Worm (Caenorhabditis elegans) whole organism, L3 larva: ENCODE data around the gene F01D5.5.

Experiments used
- R02D3.7 ChIP-seq: fragments of 150-350 bp; optimal IDR thresholded peaks from 2 replicates; lab custom pipeline; 2014; ENCODE audit warnings: missing biosample characterization, missing genetic modification characterization
- ZK546.5 ChIP-seq: sonication (generic microtip); optimal IDR thresholded peaks from 2 replicates; lab custom pipeline; 2017; ENCODE audit warnings: missing biosample characterization, missing genetic modification characterization
- aly-2 ChIP-seq: fragments of 150-350 bp; optimal IDR thresholded peaks from 2 replicates; lab custom pipeline; 2014; ENCODE audit warnings: missing biosample characterization, missing genetic modification characterization
- ama-1 ChIP-seq: fragments of 150-350 bp; optimal IDR thresholded peaks from 2 replicates; lab custom pipeline; 2018
- ceh-16 ChIP-seq: sonication (generic microtip); optimal IDR thresholded peaks from 2 replicates; lab custom pipeline; 2017; ENCODE audit warnings: missing biosample characterization, missing genetic modification characterization
- ceh-28 ChIP-seq: fragments of 150-350 bp; optimal IDR thresholded peaks from 2 replicates; lab custom pipeline; 2014; ENCODE audit warnings: missing biosample characterization, missing genetic modification reagents, missing genetic modification characterization
- ceh-9 ChIP-seq: sonication (generic microtip); optimal IDR thresholded peaks from 2 replicates; lab custom pipeline; 2018; ENCODE audit warnings: missing biosample characterization, missing genetic modification characterization
- egl-27 ChIP-seq: sonication (generic microtip); optimal IDR thresholded peaks from 4 replicates; lab custom pipeline; 2017; ENCODE audit warnings: missing biosample characterization, missing genetic modification reagents, missing genetic modification characterization
- egl-5 ChIP-seq: fragments of 150-350 bp; optimal IDR thresholded peaks from 2 replicates; lab custom pipeline; 2017; ENCODE audit warnings: missing biosample characterization, missing genetic modification reagents, missing genetic modification characterization, inconsistent platforms
- elt-1 ChIP-seq: fragments of 150-350 bp; optimal IDR thresholded peaks from 2 replicates; lab custom pipeline; 2014; ENCODE audit warnings: missing biosample characterization, missing genetic modification characterization
- elt-2 ChIP-seq: sonication (generic microtip); optimal IDR thresholded peaks from 2 replicates; lab custom pipeline; 2016; ENCODE audit warnings: missing genetic modification reagents, mild to moderate bottlenecking, missing genetic modification characterization, missing compliant biosample characterization
- eor-1 ChIP-seq, 2 experiments: fragments of 150-350 bp; optimal IDR thresholded peaks; 2 replicates each; lab custom pipeline; 2014 to 2018; ENCODE audit warnings: missing biosample characterization in 2 of 2, missing genetic modification characterization in 2 of 2
- fkh-10 ChIP-seq: sonication (generic microtip); optimal IDR thresholded peaks from 2 replicates; lab custom pipeline; 2017; ENCODE audit warnings: missing biosample characterization, missing genetic modification reagents, missing genetic modification characterization
- hmg-11 ChIP-seq: sonication (generic microtip); optimal IDR thresholded peaks from 2 replicates; lab custom pipeline; 2016; ENCODE audit warnings: missing genetic modification characterization, missing compliant biosample characterization
- jun-1 ChIP-seq: fragments of 150-350 bp; optimal IDR thresholded peaks from 2 replicates; lab custom pipeline; 2014; ENCODE audit warnings: missing biosample characterization, missing genetic modification reagents, missing genetic modification characterization
- lin-15B ChIP-seq: fragments of 150-350 bp; optimal IDR thresholded peaks from 2 replicates; lab custom pipeline; 2014; ENCODE audit warnings: missing biosample characterization, missing genetic modification characterization
- lin-39 ChIP-seq: fragments of 150-350 bp; optimal IDR thresholded peaks from 2 replicates; lab custom pipeline; 2018; ENCODE audit warnings: missing biosample characterization, missing genetic modification reagents, missing genetic modification characterization
- lsy-12 ChIP-seq: sonication (generic microtip); optimal IDR thresholded peaks from 2 replicates; lab custom pipeline; 2016; ENCODE audit warnings: mild to moderate bottlenecking, missing genetic modification characterization, missing compliant biosample characterization
- mdl-1 ChIP-seq: fragments of 150-350 bp; optimal IDR thresholded peaks from 2 replicates; lab custom pipeline; 2014; ENCODE audit warnings: missing biosample characterization, missing genetic modification characterization
- nhr-11 ChIP-seq: fragments of 150-350 bp; optimal IDR thresholded peaks from 2 replicates; lab custom pipeline; 2014; ENCODE audit warnings: missing biosample characterization, missing genetic modification characterization
- nhr-23 ChIP-seq: fragments of 150-350 bp; optimal IDR thresholded peaks from 2 replicates; lab custom pipeline; 2014; ENCODE audit warnings: missing biosample characterization, missing genetic modification reagents, missing genetic modification characterization
- nhr-237 ChIP-seq: fragments of 150-350 bp; optimal IDR thresholded peaks from 2 replicates; lab custom pipeline; 2014; ENCODE audit warnings: missing biosample characterization, missing genetic modification characterization
- nhr-28 ChIP-seq: fragments of 150-350 bp; optimal IDR thresholded peaks from 2 replicates; lab custom pipeline; 2014; ENCODE audit warnings: missing biosample characterization, missing genetic modification characterization
- nhr-67 ChIP-seq: fragments of 150-350 bp; optimal IDR thresholded peaks from 2 replicates; lab custom pipeline; 2014; ENCODE audit warnings: missing biosample characterization, missing genetic modification characterization
- nhr-76 ChIP-seq: fragments of 150-350 bp; sonication (generic microtip); optimal IDR thresholded peaks from 5 replicates; lab custom pipeline; 2014; ENCODE audit warnings: missing biosample characterization, missing genetic modification characterization
- nhr-77 ChIP-seq: fragments of 150-350 bp; optimal IDR thresholded peaks from 2 replicates; lab custom pipeline; 2014; ENCODE audit warnings: missing biosample characterization, missing genetic modification characterization
- pha-4 ChIP-seq: fragments of 150-350 bp; optimal IDR thresholded peaks from 2 replicates; lab custom pipeline; 2014; ENCODE audit warnings: missing biosample characterization, missing genetic modification reagents, missing genetic modification characterization
- pqm-1 ChIP-seq: fragments of 150-350 bp; optimal IDR thresholded peaks from 2 replicates; lab custom pipeline; 2017; ENCODE audit warnings: missing biosample characterization, missing genetic modification characterization, inconsistent platforms
- sea-2 ChIP-seq: fragments of 150-350 bp; sonication (generic microtip); optimal IDR thresholded peaks from 4 replicates; lab custom pipeline; 2014; ENCODE audit warnings: missing biosample characterization, missing genetic modification reagents, missing genetic modification characterization
- skn-1 ChIP-seq: fragments of 150-350 bp; optimal IDR thresholded peaks from 2 replicates; lab custom pipeline; 2014; ENCODE audit warnings: missing biosample characterization, missing genetic modification characterization
- unc-39 ChIP-seq: sonication (generic microtip); optimal IDR thresholded peaks from 4 replicates; lab custom pipeline; 2017; ENCODE audit warnings: missing biosample characterization, missing genetic modification characterization
- unc-62 ChIP-seq: fragments of 150-350 bp; sonication (generic microtip); optimal IDR thresholded peaks from 4 replicates; lab custom pipeline; 2014; ENCODE audit warnings: missing biosample characterization, missing genetic modification reagents, missing genetic modification characterization
- zag-1 ChIP-seq: fragments of 150-350 bp; optimal IDR thresholded peaks from 2 replicates; lab custom pipeline; 2014; ENCODE audit warnings: missing biosample characterization, missing genetic modification characterization
- ztf-11 ChIP-seq: fragments of 150-350 bp; optimal IDR thresholded peaks from 2 replicates; lab custom pipeline; 2014; ENCODE audit warnings: missing biosample characterization, missing genetic modification characterization

The F01D5.5 gene

ce11 chrII:13982923-13983322 is 19.2 kb downstream of the F01D5.5 start, which contains the start of the genes Y39G8B.13 and Y39G8B.10:
Gene Y39G8B.13 (minus strand): TSS chrII:13983047.
Gene Y39G8B.10 (minus strand): TSS chrII:13983115.
- TF ChIP-seq elt-2 (tag; lab: Kevin White, UChicago), result peak; percentile 86
- peak; percentile 78 for TF ChIP-seq pqm-1 (tag; lab: Kevin White, UChicago)
- TF ChIP-seq eor-1 (tag; optimal IDR thresholded peaks at IDR 0.05; lab: Kevin White, UChicago), result no peak

- TF ChIP-seq R02D3.7 (tag; lab: Kevin White, UChicago), result no peak
- TF ChIP-seq nhr-28 (tag; lab: Kevin White, UChicago), result no peak
- TF ChIP-seq, all 47 proteins: peak for 0
Measured at ce11 chrII:13982247-13982646, 19.9 kb downstream of the F01D5.5 start.

ce11 chrII:13981819-13982218 is 20.3 kb downstream of the F01D5.5 start:
- TF ChIP-seq pqm-1 (tag; lab: Kevin White, UChicago) (peak; percentile 53), elt-2 (tag; lab: Kevin White, UChicago) (peak; percentile 34), skn-1 (tag; lab: Kevin White, UChicago) (peak; percentile 30), ama-1 (no peak), nhr-23 (no peak), nhr-76 (no peak), unc-39 (tag; lab: Kevin White, UChicago) (no peak), lin-15B (tag; lab: Kevin White, UChicago) (no peak)

ce11 chrII:13981097-13981496 is 21.0 kb downstream of the F01D5.5 start, which contains the start of gene Y39G8B.9:
Gene Y39G8B.9 (plus strand): TSS chrII:13981365.
- no peak for TF ChIP-seq mdl-1 (tag; lab: Kevin White, UChicago)
- no peak for TF ChIP-seq ceh-9 (tag; lab: Kevin White, UChicago)
- no peak for TF ChIP-seq lin-15B (tag; lab: Kevin White, UChicago)
- TF ChIP-seq nhr-67 (tag; lab: Kevin White, UChicago), result no peak
- TF ChIP-seq hmg-11 (tag; lab: Kevin White, UChicago), result no peak
- no peak for TF ChIP-seq aly-2 (tag; lab: Kevin White, UChicago)
- no peak for TF ChIP-seq jun-1 (tag; lab: Kevin White, UChicago)
- no peak for TF ChIP-seq egl-5
- TF ChIP-seq fkh-10, result no peak
- no peak for TF ChIP-seq ZK546.5 (tag; lab: Kevin White, UChicago)
- TF ChIP-seq lin-39 (tag; lab: Kevin White, UChicago), result no peak
- no peak for TF ChIP-seq egl-27 (tag; lab: Kevin White, UChicago)
- no peak for TF ChIP-seq ztf-11 (tag; lab: Kevin White, UChicago)
- TF ChIP-seq elt-1 (tag; lab: Kevin White, UChicago), result no peak
- TF ChIP-seq pha-4 (tag; lab: Kevin White, UChicago), result peak; percentile 0
- no peak for TF ChIP-seq nhr-237 (tag; lab: Kevin White, UChicago)
- peak; percentile 5 for TF ChIP-seq pqm-1 (tag; lab: Kevin White, UChicago)
- no peak for TF ChIP-seq zag-1 (tag; lab: Kevin White, UChicago)
- no peak for TF ChIP-seq ceh-16
- TF ChIP-seq elt-2 (tag; lab: Kevin White, UChicago), result peak; percentile 61
- no peak for TF ChIP-seq skn-1 (tag; lab: Kevin White, UChicago)

ce11 chrII:13979833-13980513 is 22.1 kb downstream of the F01D5.5 start, which contains the start of gene sre-48:
Gene sre-48 (minus strand): TSS chrII:13979883.
- no peak for TF ChIP-seq elt-1 (tag; lab: Kevin White, UChicago)
- no peak for TF ChIP-seq aly-2 (tag; lab: Kevin White, UChicago)
- TF ChIP-seq elt-2 (tag; lab: Kevin White, UChicago), result peak; percentile 92
- TF ChIP-seq sea-2 (GFP tag; lab: Kevin White, UChicago), result no peak
- peak; percentile 73 for TF ChIP-seq pqm-1 (tag; lab: Kevin White, UChicago)
- TF ChIP-seq nhr-77 (tag; lab: Kevin White, UChicago), result no peak
- TF ChIP-seq ama-1, result no peak
- no peak for TF ChIP-seq unc-62 (GFP tag; lab: Kevin White, UChicago)
- TF ChIP-seq nhr-11 (tag; lab: Kevin White, UChicago), result no peak
- peak; percentile 85 for TF ChIP-seq jun-1 (tag; lab: Kevin White, UChicago)
- peak; percentile 47 for TF ChIP-seq pha-4 (tag; lab: Kevin White, UChicago)
- TF ChIP-seq ztf-11 (tag; lab: Kevin White, UChicago), result no peak
- TF ChIP-seq R02D3.7 (tag; lab: Kevin White, UChicago), result no peak
- TF ChIP-seq ceh-9 (tag; lab: Kevin White, UChicago), result no peak
- TF ChIP-seq nhr-67 (tag; lab: Kevin White, UChicago), result no peak
- no peak for TF ChIP-seq hmg-11 (tag; lab: Kevin White, UChicago)
- TF ChIP-seq zag-1 (tag; lab: Kevin White, UChicago), result no peak
- TF ChIP-seq mdl-1 (tag; lab: Kevin White, UChicago), result no peak
- TF ChIP-seq ceh-28 (tag; lab: Kevin White, UChicago), result no peak
- no peak for TF ChIP-seq lsy-12 (tag; lab: Kevin White, UChicago)
- TF ChIP-seq lin-15B (tag; lab: Kevin White, UChicago), result no peak
- TF ChIP-seq ceh-16, result no peak
